Worm (Caenorhabditis elegans): Measurements from ENCODE around the gene ncr-1.

ce11 chrX:4498478-4498877 lies 9.8 kb upstream of the ncr-1 start:
- TF ChIP-seq ref-1 (GFP tag; conservative IDR thresholded peaks at IDR 0.05) = no peak
- TF ChIP-seq flt-1 (GFP tag; IDR thresholded peaks at IDR 0.05) = no peak
- no peak for TF ChIP-seq tab-1 (GFP tag; IDR thresholded peaks at IDR 0.05)

All from whole organism, midembryonic.